Worm (Caenorhabditis elegans) whole organism, mixed stage, embryonic: ENCODE data around the gene T02E9.6.

ENCODE experiments used
- ceh-43 ChIP-seq: fragments of 200-800 bp; sonication (Bioruptor generic); optimal IDR thresholded peaks from 2 replicates; lab custom pipeline; 2018; ENCODE audit warnings: mild to moderate bottlenecking, missing genetic modification characterization, moderate library complexity, missing compliant biosample characterization
- lin-32 ChIP-seq: fragments of 200-800 bp; sonication (Bioruptor generic); optimal IDR thresholded peaks from 2 replicates; lab custom pipeline; 2018; ENCODE audit warnings: mild to moderate bottlenecking, missing genetic modification characterization, missing compliant biosample characterization
- lsy-2 ChIP-seq: fragments of 150-350 bp; optimal IDR thresholded peaks from 2 replicates; lab custom pipeline; 2014; ENCODE audit warnings: missing biosample characterization, missing genetic modification characterization
- pha-4 ChIP-seq: fragments of 150-350 bp; optimal IDR thresholded peaks from 2 replicates; lab custom pipeline; 2018; ENCODE audit warnings: missing biosample characterization, missing genetic modification reagents, missing genetic modification characterization
- snpc-4 ChIP-seq: fragments of 150-350 bp; optimal IDR thresholded peaks from 2 replicates; lab custom pipeline; 2014; ENCODE audit warnings: missing biosample characterization, missing genetic modification characterization

- no peak for TF ChIP-seq lsy-2 (tag; lab: Kevin White, UChicago)
- TF ChIP-seq snpc-4 (tag; lab: Kevin White, UChicago), result no peak
- no peak for TF ChIP-seq ceh-43 (GFP tag; lab: Kevin White, UChicago)
- no peak for TF ChIP-seq lin-32
- no peak for TF ChIP-seq pha-4 (tag; lab: Kevin White, UChicago)
Observed at ce11 chrV:11344816-11345336, 10.8 kb upstream of the T02E9.6 start.
